Fruit fly (Drosophila melanogaster) whole organism, embryonic: ENCODE measurements around the gene CG14022.

Experiments
- Atf3 ChIP-seq: fragments of 200-800 bp; sonication (Bioruptor generic); optimal IDR thresholded peaks from 3 replicates; lab custom pipeline; 2016; ENCODE audit warnings: missing biosample characterization, missing genetic modification characterization
- BtbVII ChIP-seq: fragments of 200-800 bp; sonication (Bioruptor generic); optimal IDR thresholded peaks from 3 replicates; lab custom pipeline; 2017; ENCODE audit warnings: missing biosample characterization, mild to moderate bottlenecking, missing genetic modification characterization
- CG10321 ChIP-seq: fragments of 200-800 bp; sonication (Bioruptor generic); IDR thresholded peaks from 2 replicates; pipeline ENCODE4 v1.3.6; 2022; ENCODE audit warnings: missing biosample characterization, missing genetic modification characterization
- CG10462 ChIP-seq: fragments of 200-800 bp; sonication (Bioruptor generic); optimal IDR thresholded peaks from 2 replicates; lab custom pipeline; 2016; ENCODE audit warnings: missing biosample characterization, missing genetic modification characterization
- CG12391 ChIP-seq: fragments of 200-800 bp; sonication (Bioruptor generic); optimal IDR thresholded peaks from 3 replicates; lab custom pipeline; 2018; ENCODE audit warnings: missing biosample characterization, mild to moderate bottlenecking, missing genetic modification characterization, moderate library complexity
- CG14014 ChIP-seq: fragments of 200-800 bp; sonication (Bioruptor generic); IDR thresholded peaks from 2 replicates; pipeline ENCODE4 v1.3.6; 2022; ENCODE audit warnings: missing biosample characterization, missing genetic modification characterization
- CG15696 ChIP-seq: fragments of 200-800 bp; sonication (Bioruptor generic); optimal IDR thresholded peaks from 2 replicates; lab custom pipeline; 2019; ENCODE audit warnings: missing biosample characterization, mild to moderate bottlenecking, missing genetic modification characterization, moderate library complexity
- CG1603 ChIP-seq: fragments of 200-800 bp; sonication (Bioruptor generic); optimal IDR thresholded peaks from 2 replicates; lab custom pipeline; 2019; ENCODE audit warnings: missing biosample characterization, mild to moderate bottlenecking, missing genetic modification characterization, moderate library complexity
- CG17802 ChIP-seq: fragments of 200-800 bp; sonication (Bioruptor generic); optimal IDR thresholded peaks from 2 replicates; lab custom pipeline; 2018; ENCODE audit warnings: missing biosample characterization, mild to moderate bottlenecking, missing genetic modification characterization, moderate library complexity
- CG2129 ChIP-seq: fragments of 200-800 bp; sonication (Bioruptor generic); IDR thresholded peaks from 2 replicates; pipeline ENCODE4 v1.3.6; 2022; ENCODE audit warnings: missing biosample characterization, missing genetic modification characterization; ENCODE audit not compliant: partially characterized antibody
- CG31224 ChIP-seq: fragments of 200-800 bp; sonication (Bioruptor generic); IDR thresholded peaks from 2 replicates; pipeline ENCODE4 v1.3.6; 2022; ENCODE audit warnings: missing biosample characterization, missing genetic modification characterization
- CG3163 ChIP-seq: fragments of 200-800 bp; sonication (Bioruptor generic); optimal IDR thresholded peaks from 3 replicates; lab custom pipeline; 2016; ENCODE audit warnings: missing biosample characterization, missing genetic modification characterization
- CG3407 ChIP-seq: fragments of 200-800 bp; sonication (Bioruptor generic); optimal IDR thresholded peaks from 2 replicates; lab custom pipeline; 2018; ENCODE audit warnings: missing biosample characterization, mild to moderate bottlenecking, missing genetic modification characterization
- CG34224 ChIP-seq: fragments of 200-800 bp; sonication (Bioruptor generic); IDR thresholded peaks from 3 replicates; pipeline ENCODE4 v1.3.6; 2022; ENCODE audit warnings: missing biosample characterization, missing genetic modification characterization; ENCODE audit not compliant: partially characterized antibody
- CG5245 ChIP-seq: fragments of 200-800 bp; sonication (Bioruptor generic); optimal IDR thresholded peaks from 3 replicates; lab custom pipeline; 2016; ENCODE audit warnings: missing biosample characterization, missing genetic modification characterization
- CG6175 ChIP-seq: fragments of 200-800 bp; sonication (Bioruptor generic); IDR thresholded peaks from 3 replicates; pipeline ENCODE4 v1.3.6; 2022; ENCODE audit warnings: missing biosample characterization, missing genetic modification characterization
- CG6813 ChIP-seq: fragments of 200-800 bp; sonication (Bioruptor generic); optimal IDR thresholded peaks from 2 replicates; lab custom pipeline; 2017; ENCODE audit warnings: missing biosample characterization, missing genetic modification characterization, mild to moderate bottlenecking, moderate library complexity, missing genetic modification reagents
- CG7271 ChIP-seq: fragments of 200-800 bp; sonication (Bioruptor generic); optimal IDR thresholded peaks from 2 replicates; lab custom pipeline; 2018; ENCODE audit warnings: missing biosample characterization, mild to moderate bottlenecking, missing genetic modification characterization, moderate library complexity
- CHES-1-like ChIP-seq: fragments of 200-800 bp; sonication (Bioruptor generic); optimal IDR thresholded peaks from 2 replicates; lab custom pipeline; 2016; ENCODE audit warnings: missing biosample characterization, missing genetic modification characterization
- CTCF ChIP-seq: fragments of 200-800 bp; sonication (Bioruptor generic); optimal IDR thresholded peaks from 2 replicates; lab custom pipeline; 2017; ENCODE audit warnings: missing biosample characterization, mild to moderate bottlenecking, missing genetic modification characterization, moderate library complexity
- Dek ChIP-seq: fragments of 200-800 bp; sonication (Bioruptor generic); optimal IDR thresholded peaks from 3 replicates; lab custom pipeline; 2019; ENCODE audit warnings: missing biosample characterization, mild to moderate bottlenecking, missing genetic modification characterization, moderate library complexity
- Elba2 ChIP-seq: fragments of 200-800 bp; sonication (Bioruptor generic); optimal IDR thresholded peaks from 3 replicates; lab custom pipeline; 2016; ENCODE audit warnings: missing biosample characterization, missing genetic modification characterization
- H15 ChIP-seq: fragments of 200-800 bp; sonication (Bioruptor generic); IDR thresholded peaks from 3 replicates; pipeline ENCODE4 v1.3.6; 2022; ENCODE audit warnings: missing biosample characterization, missing genetic modification characterization
- H2.0 ChIP-seq: fragments of 200-800 bp; sonication (Bioruptor generic); IDR thresholded peaks from 2 replicates; pipeline ENCODE4 v1.3.6; 2022; ENCODE audit warnings: missing biosample characterization, missing genetic modification characterization
- Hey ChIP-seq: fragments of 200-800 bp; sonication (Bioruptor generic); optimal IDR thresholded peaks from 3 replicates; lab custom pipeline; 2018; ENCODE audit warnings: missing biosample characterization, mild to moderate bottlenecking, missing genetic modification characterization
- Hr3 ChIP-seq: fragments of 200-800 bp; sonication (Bioruptor generic); optimal IDR thresholded peaks from 3 replicates; lab custom pipeline; 2016; ENCODE audit warnings: missing biosample characterization, missing genetic modification characterization
- Kr ChIP-seq: fragments of 200-800 bp; sonication (Bioruptor generic); optimal IDR thresholded peaks from 2 replicates; lab custom pipeline; 2017; ENCODE audit warnings: missing biosample characterization, mild to moderate bottlenecking, missing genetic modification characterization
- Mes4 ChIP-seq: fragments of 200-800 bp; sonication (Bioruptor generic); optimal IDR thresholded peaks from 2 replicates; lab custom pipeline; 2016; ENCODE audit warnings: missing biosample characterization, missing genetic modification characterization
- Oaz ChIP-seq: fragments of 200-800 bp; sonication (Bioruptor generic); IDR thresholded peaks from 2 replicates; pipeline ENCODE4 v1.3.6; 2022; ENCODE audit warnings: missing biosample characterization, missing genetic modification characterization
- PHDP ChIP-seq: fragments of 200-800 bp; sonication (Bioruptor generic); optimal IDR thresholded peaks from 3 replicates; lab custom pipeline; 2018; ENCODE audit warnings: missing biosample characterization, mild to moderate bottlenecking, missing genetic modification characterization, moderate library complexity
- Pdp1 ChIP-seq, 2 experiments: fragments of 200-800 bp; sonication (Bioruptor generic); optimal IDR thresholded peaks; 3 replicates each; lab custom pipeline; 2016; ENCODE audit warnings: missing biosample characterization in 2 of 2, missing genetic modification characterization in 2 of 2, mild to moderate bottlenecking in 1 of 2, moderate library complexity in 1 of 2
- aop ChIP-seq: fragments of 200-800 bp; sonication (Bioruptor generic); IDR thresholded peaks from 2 replicates; pipeline ENCODE4 v1.3.6; 2022; ENCODE audit warnings: missing biosample characterization, missing genetic modification characterization
- ato ChIP-seq: fragments of 200-800 bp; sonication (Bioruptor generic); IDR thresholded peaks from 2 replicates; pipeline ENCODE4 v1.3.6; 2022; ENCODE audit warnings: missing biosample characterization, missing genetic modification characterization; ENCODE audit not compliant: partially characterized antibody
- az2 ChIP-seq: fragments of 200-800 bp; sonication (Bioruptor generic); optimal IDR thresholded peaks from 3 replicates; lab custom pipeline; 2016; ENCODE audit warnings: missing biosample characterization, missing genetic modification characterization
- caup ChIP-seq: fragments of 200-800 bp; sonication (Bioruptor generic); optimal IDR thresholded peaks from 3 replicates; lab custom pipeline; 2017; ENCODE audit warnings: missing biosample characterization, mild to moderate bottlenecking, missing genetic modification characterization, moderate library complexity; ENCODE audit not compliant: severe bottlenecking
- chif ChIP-seq, 2 experiments: fragments of 200-800 bp; sonication (Bioruptor generic); optimal IDR thresholded peaks; 3 replicates each; lab custom pipeline; 2016; ENCODE audit warnings: missing biosample characterization in 2 of 2, missing genetic modification characterization in 2 of 2
- chinmo ChIP-seq: fragments of 200-800 bp; sonication (Bioruptor generic); IDR thresholded peaks from 4 replicates; pipeline ENCODE4 v1.3.6; 2022; ENCODE audit warnings: missing biosample characterization, missing genetic modification characterization; ENCODE audit not compliant: partially characterized antibody
- dm ChIP-seq: fragments of 200-800 bp; sonication (Bioruptor generic); optimal IDR thresholded peaks from 3 replicates; lab custom pipeline; 2016; ENCODE audit warnings: missing biosample characterization, missing genetic modification characterization
- en ChIP-seq: fragments of 200-800 bp; sonication (Bioruptor generic); optimal IDR thresholded peaks from 2 replicates; lab custom pipeline; 2016; ENCODE audit warnings: missing biosample characterization, missing genetic modification characterization
- fd102C ChIP-seq: fragments of 200-800 bp; sonication (Bioruptor generic); optimal IDR thresholded peaks from 2 replicates; lab custom pipeline; 2018; ENCODE audit warnings: missing biosample characterization, mild to moderate bottlenecking, missing genetic modification characterization, moderate library complexity
- gcm ChIP-seq: fragments of 200-800 bp; sonication (Bioruptor generic); optimal IDR thresholded peaks from 2 replicates; lab custom pipeline; 2019; ENCODE audit warnings: missing biosample characterization, mild to moderate bottlenecking, missing genetic modification characterization, moderate library complexity
- inv ChIP-seq: fragments of 200-800 bp; sonication (Bioruptor generic); IDR thresholded peaks from 2 replicates; pipeline ENCODE4 v1.3.6; 2022; ENCODE audit warnings: missing biosample characterization, missing genetic modification characterization; ENCODE audit not compliant: partially characterized antibody
- lbe ChIP-seq: fragments of 200-800 bp; sonication (Bioruptor generic); optimal IDR thresholded peaks from 2 replicates; lab custom pipeline; 2016; ENCODE audit warnings: missing biosample characterization, mild to moderate bottlenecking, missing genetic modification characterization
- psq ChIP-seq: fragments of 200-800 bp; sonication (Bioruptor generic); optimal IDR thresholded peaks from 2 replicates; lab custom pipeline; 2017; ENCODE audit warnings: missing biosample characterization, missing genetic modification characterization
- sc ChIP-seq, 3 experiments: fragments of >200 bp in 2 of 3; fragments of 200-800 bp in 1 of 3; sonication (Bioruptor generic) in 1 of 3; optimal IDR thresholded peaks; 2 replicates in 2 of 3; 3 replicates in 1 of 3; lab custom pipeline; 2017; ENCODE audit warnings: mild to moderate bottlenecking in 1 of 3, missing biosample characterization in 1 of 3, missing genetic modification characterization in 1 of 3, missing genetic modification reagents in 1 of 3
- slp2 ChIP-seq: fragments of 200-800 bp; sonication (Bioruptor generic); optimal IDR thresholded peaks from 2 replicates; lab custom pipeline; 2016; ENCODE audit warnings: missing biosample characterization, missing genetic modification characterization
- tx ChIP-seq: fragments of 200-800 bp; sonication (Bioruptor generic); optimal IDR thresholded peaks from 2 replicates; lab custom pipeline; 2016; ENCODE audit warnings: missing biosample characterization, missing genetic modification characterization
- vnd ChIP-seq: fragments of 200-800 bp; sonication (Bioruptor generic); IDR thresholded peaks from 3 replicates; pipeline ENCODE4 v1.3.6; 2022; ENCODE audit warnings: missing biosample characterization, missing genetic modification characterization; ENCODE audit not compliant: partially characterized antibody
- zfh1 ChIP-seq: fragments of 200-800 bp; sonication (Bioruptor generic); IDR thresholded peaks from 3 replicates; pipeline ENCODE4 v1.3.6; 2022; ENCODE audit warnings: missing biosample characterization, missing genetic modification characterization

Gene CG14022

dm6 chr2L:5298978-5299627, 29.6 kb downstream of the CG14022 start (continued):
- TF ChIP-seq lbe (GFP tag; lab: Kevin White, UChicago) (peak; percentile 67), CG31224 (GFP tag; lab: Robert Waterston, UW) (peak; percentile 35; the same call in 1 of the 2 replicates), zfh1 (GFP tag; lab: Robert Waterston, UW) (peak; percentile 77), CG10321 (GFP tag; lab: Robert Waterston, UW) (peak; percentile 84), Dek (peak; percentile 82), psq (GFP tag; lab: Kevin White, UChicago) (peak; percentile 55), CG6175 (GFP tag; lab: Robert Waterston, UW) (no peak), CG2129 (GFP tag; lab: Robert Waterston, UW) (no peak), CG5245 (GFP tag; lab: Kevin White, UChicago) (peak; percentile 7), CG17802 (tag; lab: Kevin White, UChicago) (peak; percentile 38), caup (GFP tag; lab: Kevin White, UChicago) (peak; percentile 64), CG3407 (GFP tag; lab: Kevin White, UChicago) (peak; percentile 85), Mes4 (GFP tag; lab: Kevin White, UChicago) (peak; percentile 33), chinmo (GFP tag; lab: Robert Waterston, UW) (no peak), sc (optimal IDR thresholded peaks at IDR 0.05; lab: Kevin White, UChicago) (no peak), sc (GFP tag; optimal IDR thresholded peaks at IDR 0.05; lab: Kevin White, UChicago) (peak; percentile 91), CG10462 (GFP tag; lab: Kevin White, UChicago) (peak; percentile 70), Atf3 (GFP tag; lab: Kevin White, UChicago) (peak; percentile 49), CG14014 (GFP tag; lab: Robert Waterston, UW) (peak; percentile 81), CTCF (peak; percentile 43), CG3163 (GFP tag; lab: Kevin White, UChicago) (no peak), chif (GFP tag; optimal IDR thresholded peaks at IDR 0.05; lab: Kevin White, UChicago) (peak; percentile 63 to 67), fd102C (no peak), H2.0 (GFP tag; lab: Robert Waterston, UW) (peak; percentile 61), BtbVII (GFP tag; lab: Kevin White, UChicago) (peak; percentile 56), az2 (GFP tag; lab: Kevin White, UChicago) (peak; percentile 84), en (peak; percentile 39), CG12391 (tag; lab: Kevin White, UChicago) (peak; percentile 93), ato (GFP tag; lab: Robert Waterston, UW) (no peak), CG7271 (tag; lab: Kevin White, UChicago) (no peak), slp2 (GFP tag; lab: Kevin White, UChicago) (peak; percentile 49), CHES-1-like (GFP tag; lab: Kevin White, UChicago) (peak; percentile 22), inv (GFP tag; lab: Robert Waterston, UW) (no peak), vnd (GFP tag; lab: Robert Waterston, UW) (no peak), H15 (0 out of 3 replicates have a peak, but pooled peaks have one; percentile 39), PHDP (tag; lab: Kevin White, UChicago) (peak; percentile 95), gcm (GFP tag; lab: Kevin White, UChicago) (peak; percentile 93), Elba2 (GFP tag; lab: Kevin White, UChicago) (no peak), CG6813 (GFP tag; lab: Kevin White, UChicago) (peak; percentile 66), tx (GFP tag; lab: Kevin White, UChicago) (no peak), aop (GFP tag; lab: Robert Waterston, UW) (no peak), dm (GFP tag; lab: Kevin White, UChicago) (peak; percentile 11), Hr3 (GFP tag; lab: Kevin White, UChicago) (peak; percentile 91), Kr (GFP tag; lab: Kevin White, UChicago) (no peak), Oaz (GFP tag; lab: Robert Waterston, UW) (peak; percentile 79), CG34224 (GFP tag; lab: Robert Waterston, UW) (no peak), CG1603 (tag; lab: Kevin White, UChicago) (peak; percentile 75), Hey (tag; lab: Kevin White, UChicago) (peak; percentile 25), CG15696 (peak; percentile 1), Pdp1 (GFP tag; optimal IDR thresholded peaks at IDR 0.05; lab: Kevin White, UChicago) (peak in 1 of 2 experiments; percentile 70)
